Fruit fly (Drosophila melanogaster): ENCODE data around the gene Uvrag.

The Uvrag gene

DNA sequence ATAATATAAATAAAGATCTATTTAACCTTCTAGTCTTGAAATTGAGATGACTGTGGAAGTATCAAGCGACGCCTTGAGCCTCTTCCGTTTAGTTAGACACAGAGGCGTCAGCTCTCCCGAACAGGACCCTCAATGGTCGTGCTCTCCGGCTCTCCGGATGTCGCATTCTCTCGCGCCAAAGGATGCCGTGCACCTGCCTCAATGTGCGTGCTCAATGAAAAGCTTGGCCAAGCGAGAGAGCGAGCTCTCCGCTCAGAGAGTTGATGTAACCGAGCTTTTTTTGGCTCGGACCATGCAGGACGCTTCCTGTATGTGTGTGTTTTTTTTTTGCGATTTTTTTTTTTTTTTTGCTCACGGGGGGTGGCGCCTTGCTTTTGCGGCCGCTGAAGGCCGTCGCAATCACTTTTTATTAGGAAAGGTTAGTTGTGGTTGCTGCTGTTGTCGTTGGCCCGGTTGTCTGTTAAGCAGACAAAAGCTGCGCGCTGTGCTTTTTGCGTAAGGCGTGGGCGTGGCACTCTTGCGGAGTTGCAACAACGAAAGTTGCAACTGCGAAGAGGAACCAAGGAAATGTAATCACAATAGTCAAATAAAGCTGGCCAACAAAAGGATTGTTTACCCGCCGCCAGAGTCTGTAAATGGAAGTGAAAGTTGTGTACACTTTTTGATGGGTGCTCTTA, 45.4 kb downstream of the Uvrag start:
- TF ChIP-seq CG16779 (tag; optimal IDR thresholded peaks at IDR 0.05): peak; percentile 15
- TF ChIP-seq CG8119 (GFP tag; IDR thresholded peaks at IDR 0.05): 0 out of 3 replicates have a peak, but pooled peaks have one; percentile 24
- TF ChIP-seq Blimp-1 (GFP tag; optimal IDR thresholded peaks at IDR 0.05): no peak

- TF ChIP-seq fd59A (GFP tag; optimal IDR thresholded peaks at IDR 0.05) (no peak), Sox102F (GFP tag; optimal IDR thresholded peaks at IDR 0.05) (no peak)
Measured at dm6 chr2L:13332736-13333135, 46.2 kb downstream of the Uvrag start.
